Worm (Caenorhabditis elegans) whole organism, young adult: Measurements from ENCODE around the gene R02F11.9.

Experiments used
- aptf-2 ChIP-seq: fragments of 200-800 bp; sonication (Bioruptor generic); conservative IDR thresholded peaks from 2 replicates; pipeline ENCODE4 v1.3.6; 2022; ENCODE audit warnings: missing genetic modification reagents, missing genetic modification characterization, missing compliant biosample characterization
- fkh-3 ChIP-seq: sonication (generic microtip); optimal IDR thresholded peaks from 2 replicates; lab custom pipeline; 2016; ENCODE audit warnings: mild to moderate bottlenecking, missing genetic modification characterization, missing compliant biosample characterization
- hlh-12 ChIP-seq: sonication (generic microtip); optimal IDR thresholded peaks from 2 replicates; lab custom pipeline; 2016; ENCODE audit warnings: missing genetic modification characterization, missing compliant biosample characterization
- nfyb-1 ChIP-seq: fragments of 200-800 bp; sonication (Bioruptor generic); IDR thresholded peaks from 2 replicates; pipeline ENCODE4 v1.3.6; 2022; ENCODE audit warnings: missing genetic modification reagents, missing genetic modification characterization, missing compliant biosample characterization

ce11 chrV:4818563-4818962, 31.3 kb downstream of the R02F11.9 start, which contains the start of gene ccep-97:
- no peak for TF ChIP-seq fkh-3 (tag; lab: Kevin White, UChicago)
- no peak for TF ChIP-seq hlh-12 (tag; lab: Kevin White, UChicago)
- TF ChIP-seq nfyb-1 (GFP tag; lab: Robert Waterston, UW), result no peak
- no peak for TF ChIP-seq aptf-2 (GFP tag; lab: Robert Waterston, UW)
